Worm (Caenorhabditis elegans): Measurements from ENCODE around the gene R12B2.2.

Gene R12B2.2

DNA sequence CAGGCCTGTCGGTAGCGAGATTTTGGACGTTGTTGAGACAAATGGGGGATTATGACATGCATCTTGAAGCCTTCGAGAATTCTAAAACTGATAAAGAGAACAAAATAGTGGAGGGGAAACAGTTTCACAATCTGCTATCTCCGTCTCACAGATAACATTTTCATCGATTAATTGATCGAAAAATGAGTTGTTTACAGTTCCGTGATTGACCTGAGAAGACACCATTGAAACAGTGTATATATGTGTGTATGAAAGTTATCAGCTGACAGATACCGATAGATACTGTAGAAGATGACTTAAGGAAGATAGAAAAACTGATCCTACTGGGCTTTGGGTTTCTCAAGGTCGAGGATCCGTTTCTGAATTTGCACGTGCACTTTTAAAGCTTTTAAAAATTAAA lies 32.3 kb downstream of the R12B2.2 start (continued):
- TF ChIP-seq ces-1 (GFP tag; optimal IDR thresholded peaks at IDR 0.05) (no peak), nhr-28 (tag; optimal IDR thresholded peaks at IDR 0.05) (peak; percentile 60)

DNA sequence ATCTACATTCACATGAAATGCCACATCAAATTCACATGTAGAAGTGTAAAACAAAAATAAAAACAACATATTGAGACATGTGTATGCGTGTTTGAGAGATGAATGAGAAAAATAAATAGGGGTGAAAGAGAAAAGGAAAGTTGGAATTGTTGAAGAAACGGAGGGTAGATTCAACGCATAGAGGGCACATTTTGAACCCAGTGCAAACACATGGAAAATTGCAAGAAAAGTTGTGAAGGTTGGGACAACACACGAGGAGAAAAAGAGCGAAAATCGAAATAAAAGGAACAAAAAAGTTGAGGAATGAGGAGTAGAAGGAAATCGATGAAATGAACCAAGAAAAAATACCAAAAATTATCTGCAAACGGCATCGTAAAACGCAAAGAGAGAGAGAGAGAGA lies 32.8 kb downstream of the R12B2.2 start:
- TF ChIP-seq mxl-2 (GFP tag; conservative IDR thresholded peaks at IDR 0.05) (0 out of 2 replicates have a peak, but pooled peaks have one; percentile 0), egl-27 (tag; optimal IDR thresholded peaks at IDR 0.05) (no peak), unc-62 (GFP tag; optimal IDR thresholded peaks at IDR 0.05 in 1 of 2) (peak in 1 of 2 experiments; percentile 91), unc-62 (tag; optimal IDR thresholded peaks at IDR 0.05) (no peak), daf-16 (GFP tag; optimal IDR thresholded peaks at IDR 0.05) (peak in 1 of 2 experiments; percentile 38), daf-16 (tag; optimal IDR thresholded peaks at IDR 0.05) (no peak)

DNA sequence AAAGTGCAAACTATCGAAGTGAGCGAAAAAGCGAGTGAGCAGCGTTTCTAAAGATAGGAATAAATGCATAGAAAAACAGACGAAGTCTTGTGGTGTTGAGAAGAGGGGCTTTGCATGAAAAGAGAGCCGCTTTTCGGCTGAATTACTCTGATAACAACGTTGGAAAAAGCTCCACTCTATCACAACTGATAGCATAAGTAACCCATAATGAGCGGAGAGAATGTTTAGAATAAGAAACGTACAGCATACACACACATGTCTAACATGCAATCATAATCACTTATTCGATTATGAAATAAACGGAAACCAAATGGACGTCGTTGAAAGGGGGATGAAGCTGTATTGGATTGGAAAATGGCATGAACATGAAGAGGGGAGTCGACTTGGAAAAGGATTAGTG lies 33.5 kb downstream of the R12B2.2 start:
- TF ChIP-seq lin-38 (GFP tag; IDR thresholded peaks at IDR 0.05) (no peak), ces-1 (GFP tag; optimal IDR thresholded peaks at IDR 0.05) (no peak), spr-1 (tag; optimal IDR thresholded peaks at IDR 0.05) (no peak), nhr-11 (tag; optimal IDR thresholded peaks at IDR 0.05) (no peak), nhr-6 (tag; optimal IDR thresholded peaks at IDR 0.05) (no peak), mxl-3 (GFP tag; optimal IDR thresholded peaks at IDR 0.05) (peak; percentile 61), snpc-4 (tag; optimal IDR thresholded peaks at IDR 0.05) (no peak), dve-1 (tag; optimal IDR thresholded peaks at IDR 0.05; ENCODE audit: insufficient read depth) (peak; percentile 16), ZK337.2 (GFP tag; IDR thresholded peaks at IDR 0.05) (no peak), zip-2 (tag; optimal IDR thresholded peaks at IDR 0.05) (no peak), spr-3 (GFP tag; optimal IDR thresholded peaks at IDR 0.05) (no peak), nhr-237 (tag; optimal IDR thresholded peaks at IDR 0.05) (no peak), lin-1 (GFP tag; IDR thresholded peaks at IDR 0.05) (no peak), egl-27 (tag; optimal IDR thresholded peaks at IDR 0.05) (no peak), zip-11 (GFP tag; IDR thresholded peaks at IDR 0.05) (no peak), mep-1 (tag; optimal IDR thresholded peaks at IDR 0.05) (no peak), dpl-1 (GFP tag; optimal IDR thresholded peaks at IDR 0.05) (no peak), arid-1 (GFP tag; conservative IDR thresholded peaks at IDR 0.05) (no peak), unc-130 (GFP tag; optimal IDR thresholded peaks at IDR 0.05) (no peak), ZK546.5 (tag; optimal IDR thresholded peaks at IDR 0.05) (no peak), mes-2 (tag; optimal IDR thresholded peaks at IDR 0.05; ENCODE audit: poor library complexity, severe bottlenecking) (peak; percentile 24), skn-1 (tag; optimal IDR thresholded peaks at IDR 0.05) (no peak), rbr-2 (tag; optimal IDR thresholded peaks at IDR 0.05) (no peak), hlh-11 (tag; optimal IDR thresholded peaks at IDR 0.05) (peak; percentile 45), mdt-29 (GFP tag; IDR thresholded peaks at IDR 0.05) (0 out of 2 replicates have a peak, but pooled peaks have one; percentile 8), set-16 (GFP tag; IDR thresholded peaks at IDR 0.05) (no peak), ceh-82 (tag; optimal IDR thresholded peaks at IDR 0.05) (no peak), lin-29 (GFP tag; IDR thresholded peaks at IDR 0.05) (no peak), nhr-42 (GFP tag; IDR thresholded peaks at IDR 0.05) (no peak), zfp-2 (tag; optimal IDR thresholded peaks at IDR 0.05) (no peak), lin-13 (GFP tag; optimal IDR thresholded peaks at IDR 0.05) (no peak), nhr-76 (tag; optimal IDR thresholded peaks at IDR 0.05) (no peak), Y105C5A.15 (GFP tag; IDR thresholded peaks at IDR 0.05) (no peak), cey-2 (tag; optimal IDR thresholded peaks at IDR 0.05; ENCODE audit: borderline replicate concordance, insufficient read depth) (no peak), php-3 (GFP tag; IDR thresholded peaks at IDR 0.05) (no peak), nhr-41 (GFP tag; IDR thresholded peaks at IDR 0.05) (no peak), lim-7 (GFP tag; IDR thresholded peaks at IDR 0.05) (no peak), unc-62 (GFP tag; optimal IDR thresholded peaks at IDR 0.05 in 1 of 2) (peak in 1 of 2 experiments; percentile 87), unc-62 (tag; optimal IDR thresholded peaks at IDR 0.05) (no peak), ceh-28 (tag; optimal IDR thresholded peaks at IDR 0.05) (no peak), F37D6.2 (tag; optimal IDR thresholded peaks at IDR 0.05) (no peak), F26F4.8 (GFP tag; conservative IDR thresholded peaks at IDR 0.05) (no peak), Y5F2A.4 (GFP tag; optimal IDR thresholded peaks at IDR 0.05) (no peak), nhr-102 (tag; optimal IDR thresholded peaks at IDR 0.05) (no peak)

Data from whole organism, L4 larva.